Fruit fly (Drosophila melanogaster): Measurements from ENCODE around the gene Npc1a.

The Npc1a gene

dm6 chr2L:10265129-10265528 is 44.1 kb upstream of the Npc1a start, which contains the start of gene Mob3 (continued):
- TF ChIP-seq CTCF (GFP tag; optimal IDR thresholded peaks at IDR 0.05) (no peak), lbe (GFP tag; optimal IDR thresholded peaks at IDR 0.05) (peak; percentile 51), CG15269 (tag; optimal IDR thresholded peaks at IDR 0.05) (no peak), amos (GFP tag; IDR thresholded peaks at IDR 0.05; ENCODE audit: partially characterized antibody) (peak; percentile 52; the same call in 1 of the 2 replicates), CG10565 (GFP tag; optimal IDR thresholded peaks at IDR 0.05) (no peak), Kr (GFP tag; optimal IDR thresholded peaks at IDR 0.05) (no peak), Neu2 (GFP tag; optimal IDR thresholded peaks at IDR 0.05; ENCODE audit: borderline replicate concordance) (no peak), nerfin-2 (GFP tag; IDR thresholded peaks at IDR 0.05; ENCODE audit: partially characterized antibody) (no peak), toy (GFP tag; IDR thresholded peaks at IDR 0.05) (no peak), Six4 (GFP tag; optimal IDR thresholded peaks at IDR 0.05) (no peak), CG12942 (GFP tag; optimal IDR thresholded peaks at IDR 0.05) (no peak), gem (tag; optimal IDR thresholded peaks at IDR 0.05) (no peak), MESR4 (GFP tag; optimal IDR thresholded peaks at IDR 0.05) (peak; percentile 37), CG5180 (GFP tag; optimal IDR thresholded peaks at IDR 0.05) (no peak), abd-A (tag; optimal IDR thresholded peaks at IDR 0.05) (no peak), nom (GFP tag; optimal IDR thresholded peaks at IDR 0.05) (no peak), Ptx1 (GFP tag; IDR thresholded peaks at IDR 0.05) (no peak), crp (GFP tag; optimal IDR thresholded peaks at IDR 0.05) (no peak), lab (GFP tag; optimal IDR thresholded peaks at IDR 0.05) (no peak), kah (GFP tag; optimal IDR thresholded peaks at IDR 0.05) (no peak), Ada2b (GFP tag; IDR thresholded peaks at IDR 0.05) (no peak), CG30020 (tag; optimal IDR thresholded peaks at IDR 0.05) (peak; percentile 94), odd (GFP tag; optimal IDR thresholded peaks at IDR 0.05) (no peak), CG18476 (GFP tag; optimal IDR thresholded peaks at IDR 0.05) (no peak), ci (GFP tag; IDR thresholded peaks at IDR 0.05) (no peak), Atf6 (GFP tag; IDR thresholded peaks at IDR 0.05) (no peak), PHDP (tag; optimal IDR thresholded peaks at IDR 0.05) (no peak), CG16813 (GFP tag; IDR thresholded peaks at IDR 0.05; ENCODE audit: partially characterized antibody) (no peak; the same call in 2 of the 3 replicates), Opbp (GFP tag; IDR thresholded peaks at IDR 0.05; ENCODE audit: partially characterized antibody) (peak; percentile 55; the same call in 1 of the 3 replicates), z (GFP tag; IDR thresholded peaks at IDR 0.05) (no peak), CG6765 (GFP tag; optimal IDR thresholded peaks at IDR 0.05) (no peak), tio (GFP tag; optimal IDR thresholded peaks at IDR 0.05) (no peak), Hr3 (GFP tag; optimal IDR thresholded peaks at IDR 0.05) (no peak), CG14441 (GFP tag; IDR thresholded peaks at IDR 0.05) (no peak), CG3995 (GFP tag; optimal IDR thresholded peaks at IDR 0.05) (no peak), CG4424 (GFP tag; optimal IDR thresholded peaks at IDR 0.05) (no peak), CG30431 (GFP tag; optimal IDR thresholded peaks at IDR 0.05) (no peak), rib (GFP tag; IDR thresholded peaks at IDR 0.05) (no peak), CG10209 (GFP tag; optimal IDR thresholded peaks at IDR 0.05) (no peak), Dip3 (GFP tag; optimal IDR thresholded peaks at IDR 0.05) (no peak), CG2116 (GFP tag; optimal IDR thresholded peaks at IDR 0.05) (no peak), CG30403 (GFP tag; optimal IDR thresholded peaks at IDR 0.05) (no peak), CG12104 (GFP tag; optimal IDR thresholded peaks at IDR 0.05) (no peak), corto (GFP tag; optimal IDR thresholded peaks at IDR 0.05) (no peak), CG14965 (GFP tag; optimal IDR thresholded peaks at IDR 0.05; ENCODE audit: borderline replicate concordance) (no peak), mld (GFP tag; IDR thresholded peaks at IDR 0.05; ENCODE audit: partially characterized antibody) (no peak), ham (GFP tag; IDR thresholded peaks at IDR 0.05) (no peak), CG10543 (GFP tag; optimal IDR thresholded peaks at IDR 0.05) (no peak), cad (GFP tag; optimal IDR thresholded peaks at IDR 0.05) (no peak), fd3F (GFP tag; optimal IDR thresholded peaks at IDR 0.05) (no peak), esg (GFP tag; conservative IDR thresholded peaks at IDR 0.05) (no peak)
